Worm (Caenorhabditis elegans) whole organism, young adult: ENCODE data around the gene mys-1.

ENCODE experiments used
- B0019.2 ChIP-seq: fragments of 200-800 bp; sonication (Bioruptor generic); conservative IDR thresholded peaks from 2 replicates; pipeline ENCODE4 v1.3.6; 2022; ENCODE audit warnings: missing genetic modification reagents, missing genetic modification characterization, missing compliant biosample characterization
- B0035.1 ChIP-seq: sonication (generic microtip); optimal IDR thresholded peaks from 2 replicates; lab custom pipeline; 2016; ENCODE audit warnings: missing genetic modification characterization, mild to moderate bottlenecking, missing compliant biosample characterization, missing genotype, missing genetic modification reagents
- B0336.3 ChIP-seq: fragments of 200-800 bp; sonication (Bioruptor generic); IDR thresholded peaks from 2 replicates; pipeline ENCODE4 v1.3.6; 2022; ENCODE audit warnings: missing genetic modification characterization, missing compliant biosample characterization
- C06A6.2 ChIP-seq: fragments of 200-800 bp; sonication (Bioruptor generic); conservative IDR thresholded peaks from 2 replicates; pipeline ENCODE4 v1.3.6; 2022; ENCODE audit warnings: missing genetic modification characterization, missing compliant biosample characterization
- D2030.7 ChIP-seq: fragments of 200-800 bp; sonication (Bioruptor generic); IDR thresholded peaks from 2 replicates; pipeline ENCODE4 v1.3.6; 2022; ENCODE audit warnings: missing genetic modification reagents, missing genetic modification characterization, missing compliant biosample characterization
- F22D6.2 ChIP-seq: sonication (generic microtip); optimal IDR thresholded peaks from 2 replicates; lab custom pipeline; 2016; ENCODE audit warnings: mild to moderate bottlenecking, missing genetic modification characterization, missing compliant biosample characterization
- F33H1.4 ChIP-seq: fragments of 200-800 bp; sonication (Bioruptor generic); IDR thresholded peaks from 2 replicates; pipeline ENCODE4 v1.3.6; 2022; ENCODE audit warnings: missing genetic modification reagents, missing genetic modification characterization, missing compliant biosample characterization
- F52B5.7 ChIP-seq: sonication (generic microtip); optimal IDR thresholded peaks from 2 replicates; lab custom pipeline; 2016; ENCODE audit warnings: mild to moderate bottlenecking, missing genetic modification characterization, missing compliant biosample characterization
- K12H6.12 ChIP-seq: fragments of 200-800 bp; sonication (Bioruptor generic); optimal IDR thresholded peaks from 2 replicates; lab custom pipeline; 2018; ENCODE audit warnings: mild to moderate bottlenecking, missing genetic modification characterization, missing compliant biosample characterization
- Y53G8AR.9 ChIP-seq: fragments of 200-800 bp; sonication (Bioruptor generic); conservative IDR thresholded peaks from 2 replicates; pipeline ENCODE4 v1.3.6; 2022; ENCODE audit warnings: missing genetic modification reagents, missing genetic modification characterization, missing compliant biosample characterization
- ZK185.1 ChIP-seq: sonication (generic microtip); optimal IDR thresholded peaks from 2 replicates; lab custom pipeline; 2016; ENCODE audit warnings: mild to moderate bottlenecking, missing genetic modification characterization, missing compliant biosample characterization; ENCODE audit not compliant: poor library complexity, severe bottlenecking
- ama-1 ChIP-seq, 3 experiments: fragments of 150-350 bp in 1 of 3; sonication (generic microtip) in 2 of 3; optimal IDR thresholded peaks; 2 replicates each; lab custom pipeline; 2014 to 2018; ENCODE audit warnings: missing biosample characterization in 2 of 3, missing genetic modification characterization in 2 of 3, missing genetic modification reagents in 2 of 3
- atf-7 ChIP-seq: sonication (generic microtip); optimal IDR thresholded peaks from 2 replicates; lab custom pipeline; 2017; ENCODE audit warnings: mild to moderate bottlenecking, missing genetic modification characterization, missing compliant biosample characterization
- athp-1 ChIP-seq: sonication (generic microtip); optimal IDR thresholded peaks from 2 replicates; lab custom pipeline; 2017; ENCODE audit warnings: mild to moderate bottlenecking, missing genetic modification characterization, missing compliant biosample characterization
- attf-5 ChIP-seq: fragments of 200-800 bp; sonication (Bioruptor generic); optimal IDR thresholded peaks from 2 replicates; lab custom pipeline; 2018; ENCODE audit warnings: mild to moderate bottlenecking, missing genetic modification characterization, missing compliant biosample characterization
- attf-6 ChIP-seq: fragments of 200-800 bp; sonication (Bioruptor generic); IDR thresholded peaks from 2 replicates; pipeline ENCODE4 v1.3.6; 2022; ENCODE audit warnings: missing genetic modification reagents, missing genetic modification characterization, missing compliant biosample characterization
- bed-1 ChIP-seq: fragments of 200-800 bp; sonication (Bioruptor generic); IDR thresholded peaks from 2 replicates; pipeline ENCODE4 v1.3.6; 2022; ENCODE audit warnings: missing genetic modification reagents, missing genetic modification characterization, missing compliant biosample characterization
- cebp-1 ChIP-seq, 2 experiments: fragments of 200-800 bp in 1 of 2; sonication (Bioruptor generic) in 1 of 2; sonication (generic microtip) in 1 of 2; IDR thresholded peaks in 1 of 2; optimal IDR thresholded peaks in 1 of 2; 2 replicates each; pipeline versions ENCODE4 v1.3.6 to Lab custom; 2017 to 2022; ENCODE audit warnings: missing compliant biosample characterization in 2 of 2, missing genetic modification characterization in 2 of 2, mild to moderate bottlenecking in 1 of 2, missing genetic modification reagents in 1 of 2, moderate library complexity in 1 of 2
- ceh-100 ChIP-seq: fragments of 200-800 bp; sonication (Bioruptor generic); IDR thresholded peaks from 2 replicates; pipeline ENCODE4 v1.3.6; 2022; ENCODE audit warnings: missing genetic modification reagents, missing genetic modification characterization, missing compliant biosample characterization
- dox-1 ChIP-seq: fragments of 200-800 bp; sonication (Bioruptor generic); IDR thresholded peaks from 2 replicates; pipeline ENCODE4 v1.3.6; 2022; ENCODE audit warnings: missing genetic modification reagents, missing genetic modification characterization, missing compliant biosample characterization
- egl-18 ChIP-seq: fragments of 200-800 bp; sonication (Bioruptor generic); IDR thresholded peaks from 2 replicates; pipeline ENCODE4 v1.3.6; 2022; ENCODE audit warnings: missing genetic modification reagents, missing genetic modification characterization, missing compliant biosample characterization
- egl-44 ChIP-seq: fragments of 200-800 bp; sonication (Bioruptor generic); IDR thresholded peaks from 2 replicates; pipeline ENCODE4 v1.3.6; 2022; ENCODE audit warnings: missing genetic modification reagents, missing genetic modification characterization, missing compliant biosample characterization
- egrh-3 ChIP-seq: fragments of 200-800 bp; sonication (Bioruptor generic); IDR thresholded peaks from 2 replicates; pipeline ENCODE4 v1.3.6; 2022; ENCODE audit warnings: missing genetic modification reagents, missing genetic modification characterization, missing compliant biosample characterization
- hmg-1.2 ChIP-seq: fragments of 200-800 bp; sonication (Bioruptor generic); IDR thresholded peaks from 2 replicates; pipeline ENCODE4 v1.3.6; 2022; ENCODE audit warnings: missing genetic modification reagents, missing genetic modification characterization, missing compliant biosample characterization
- hrde-1 ChIP-seq: sonication (generic microtip); optimal IDR thresholded peaks from 2 replicates; lab custom pipeline; 2016; ENCODE audit warnings: missing genetic modification characterization, mild to moderate bottlenecking, missing compliant biosample characterization, moderate library complexity, missing genotype, missing genetic modification reagents, borderline replicate concordance
- let-526 ChIP-seq: fragments of 200-800 bp; sonication (Bioruptor generic); IDR thresholded peaks from 2 replicates; pipeline ENCODE4 v1.3.6; 2022; ENCODE audit warnings: missing genetic modification reagents, missing genetic modification characterization, missing compliant biosample characterization
- let-607 ChIP-seq, 2 experiments: fragments of 200-800 bp in 1 of 2; sonication (Bioruptor generic) in 1 of 2; sonication (generic microtip) in 1 of 2; optimal IDR thresholded peaks; 2 replicates each; lab custom pipeline; 2016 to 2018; ENCODE audit warnings: mild to moderate bottlenecking in 2 of 2, missing compliant biosample characterization in 2 of 2, missing genetic modification characterization in 2 of 2, moderate library complexity in 2 of 2, missing genotype in 1 of 2
- lin-26 ChIP-seq: fragments of 200-800 bp; sonication (Bioruptor generic); IDR thresholded peaks from 2 replicates; pipeline ENCODE4 v1.3.6; 2022; ENCODE audit warnings: missing genetic modification reagents, missing genetic modification characterization, missing compliant biosample characterization
- lin-40 ChIP-seq: sonication (generic microtip); optimal IDR thresholded peaks from 2 replicates; lab custom pipeline; 2016; ENCODE audit warnings: missing genetic modification characterization, mild to moderate bottlenecking, missing compliant biosample characterization, missing genotype, missing genetic modification reagents
- madf-10 ChIP-seq: sonication (generic microtip); optimal IDR thresholded peaks from 2 replicates; lab custom pipeline; 2016; ENCODE audit warnings: mild to moderate bottlenecking, missing genetic modification characterization, missing compliant biosample characterization
- mcd-1 ChIP-seq: fragments of 200-800 bp; sonication (Bioruptor generic); IDR thresholded peaks from 2 replicates; pipeline ENCODE4 v1.3.6; 2022; ENCODE audit warnings: missing genetic modification reagents, missing genetic modification characterization, missing compliant biosample characterization
- nfyb-1 ChIP-seq: fragments of 200-800 bp; sonication (Bioruptor generic); IDR thresholded peaks from 2 replicates; pipeline ENCODE4 v1.3.6; 2022; ENCODE audit warnings: missing genetic modification reagents, missing genetic modification characterization, missing compliant biosample characterization
- nhr-80 ChIP-seq: sonication (generic microtip); optimal IDR thresholded peaks from 2 replicates; lab custom pipeline; 2016; ENCODE audit warnings: missing genetic modification characterization, missing compliant biosample characterization
- nhr-90 ChIP-seq: sonication (generic microtip); optimal IDR thresholded peaks from 2 replicates; lab custom pipeline; 2016; ENCODE audit warnings: missing genotype, mild to moderate bottlenecking, missing genetic modification characterization, missing compliant biosample characterization
- rec-8 ChIP-seq, 2 experiments: sonication (generic microtip); optimal IDR thresholded peaks; 2 replicates each; lab custom pipeline; 2016; ENCODE audit warnings: mild to moderate bottlenecking in 2 of 2, missing genetic modification characterization in 2 of 2, missing genetic modification reagents in 2 of 2, missing genotype in 2 of 2, missing biosample characterization in 1 of 2, missing compliant biosample characterization in 1 of 2, moderate library complexity in 1 of 2
- repo-1 ChIP-seq: sonication (generic microtip); optimal IDR thresholded peaks from 2 replicates; lab custom pipeline; 2017; ENCODE audit warnings: mild to moderate bottlenecking, missing genetic modification characterization, missing compliant biosample characterization
- sea-2 ChIP-seq: fragments of 200-800 bp; sonication (Bioruptor generic); IDR thresholded peaks from 2 replicates; pipeline ENCODE4 v1.3.6; 2022; ENCODE audit warnings: missing genetic modification characterization, missing compliant biosample characterization
- snpc-4 ChIP-seq, 5 experiments: fragments of 150-350 bp in 1 of 5; sonication (generic microtip) in 4 of 5; optimal IDR thresholded peaks; 2 replicates each; lab custom pipeline; 2014 to 2018; ENCODE audit warnings: missing genetic modification characterization in 5 of 5, missing biosample characterization in 3 of 5, antibody characterized with exemption in 2 of 5, mild to moderate bottlenecking in 2 of 5, missing compliant biosample characterization in 2 of 5, missing genotype in 2 of 5, moderate library complexity in 2 of 5, missing genetic modification reagents in 1 of 5
- somi-1 ChIP-seq: fragments of 200-800 bp; sonication (Bioruptor generic); optimal IDR thresholded peaks from 2 replicates; lab custom pipeline; 2018; ENCODE audit warnings: mild to moderate bottlenecking, missing genetic modification characterization, missing compliant biosample characterization
- unc-130 ChIP-seq: sonication (generic microtip); optimal IDR thresholded peaks from 2 replicates; lab custom pipeline; 2016; ENCODE audit warnings: missing genetic modification reagents, missing genetic modification characterization, missing compliant biosample characterization
- unc-62 ChIP-seq: fragments of 150-350 bp; optimal IDR thresholded peaks from 2 replicates; lab custom pipeline; 2014; ENCODE audit warnings: missing biosample characterization, missing genetic modification reagents, missing genetic modification characterization
- ztf-26 ChIP-seq: sonication (generic microtip); optimal IDR thresholded peaks from 2 replicates; lab custom pipeline; 2017; ENCODE audit warnings: missing genetic modification characterization, missing compliant biosample characterization

The mys-1 gene

ce11 chrV:7095254-7095990 lies 11.0 kb upstream of the mys-1 start:
- TF ChIP-seq nhr-80 (tag; lab: Kevin White, UChicago) (peak; percentile 40), D2030.7 (no peak)
- TF ChIP-seq, all 124 proteins: peak for 1

- TF ChIP-seq F22D6.2 (peak; percentile 48), F33H1.4 (GFP tag; lab: Robert Waterston, UW) (no peak), Y53G8AR.9 (GFP tag; lab: Robert Waterston, UW) (peak; percentile 34; the same call in 1 of the 2 replicates), repo-1 (tag; lab: Kevin White, UChicago) (no peak), somi-1 (GFP tag; lab: Kevin White, UChicago) (peak; percentile 37), rec-8 (tag; optimal IDR thresholded peaks at IDR 0.05; lab: Kevin White, UChicago) (no peak), ceh-100 (GFP tag; lab: Robert Waterston, UW) (no peak), lin-40 (tag; lab: Kevin White, UChicago) (peak; percentile 73), mcd-1 (GFP tag; lab: Robert Waterston, UW) (no peak), lin-26 (GFP tag; lab: Robert Waterston, UW) (0 out of 2 replicates have a peak, but pooled peaks have one; percentile 50), unc-130 (no peak), nfyb-1 (GFP tag; lab: Robert Waterston, UW) (peak; percentile 72; the same call in 1 of the 2 replicates), snpc-4 (GFP tag; optimal IDR thresholded peaks at IDR 0.05; lab: Kevin White, UChicago) (no peak), snpc-4 (tag; optimal IDR thresholded peaks at IDR 0.05; lab: Kevin White, UChicago) (peak in 1 of 4 experiments; percentile 35), B0019.2 (GFP tag; lab: Robert Waterston, UW) (no peak), sea-2 (GFP tag; lab: Robert Waterston, UW) (no peak), hmg-1.2 (no peak; the same call in 1 of the 2 replicates), bed-1 (GFP tag; lab: Robert Waterston, UW) (no peak), nhr-80 (tag; lab: Kevin White, UChicago) (peak; percentile 92), C06A6.2 (GFP tag; lab: Robert Waterston, UW) (no peak; the same call in 1 of the 2 replicates), ama-1 (optimal IDR thresholded peaks at IDR 0.05; lab: Kevin White, UChicago) (peak; percentile 16), ama-1 (GFP tag; optimal IDR thresholded peaks at IDR 0.05; lab: Kevin White, UChicago) (no peak), madf-10 (tag; lab: Kevin White, UChicago) (peak; percentile 61), B0035.1 (tag; lab: Kevin White, UChicago) (no peak), atf-7 (tag; lab: Kevin White, UChicago) (peak; percentile 45), attf-5 (GFP tag; lab: Kevin White, UChicago) (peak; percentile 66), F52B5.7 (tag; lab: Kevin White, UChicago) (no peak), egl-44 (peak; percentile 67; the same call in 1 of the 2 replicates), egl-18 (no peak), unc-62 (GFP tag; lab: Kevin White, UChicago) (no peak), athp-1 (tag; lab: Kevin White, UChicago) (no peak), let-526 (GFP tag; lab: Robert Waterston, UW) (no peak), dox-1 (GFP tag; lab: Robert Waterston, UW) (peak; percentile 44), B0336.3 (0 out of 2 replicates have a peak, but pooled peaks have one; percentile 38), cebp-1 (GFP tag; IDR thresholded peaks at IDR 0.05; lab: Robert Waterston, UW) (0 out of 2 replicates have a peak, but pooled peaks have one; percentile 26), cebp-1 (tag; optimal IDR thresholded peaks at IDR 0.05; lab: Kevin White, UChicago) (peak; percentile 71), ztf-26 (tag; lab: Kevin White, UChicago) (peak; percentile 53), ZK185.1 (tag; lab: Kevin White, UChicago) (peak; percentile 38), K12H6.12 (peak; percentile 3), let-607 (tag; optimal IDR thresholded peaks at IDR 0.05; lab: Kevin White, UChicago) (peak; percentile 18 to 32), egrh-3 (GFP tag; lab: Robert Waterston, UW) (no peak), attf-6 (GFP tag; lab: Robert Waterston, UW) (no peak), nhr-90 (tag; lab: Kevin White, UChicago) (peak; percentile 17), hrde-1 (tag; lab: Kevin White, UChicago) (no peak)
Measured at ce11 chrV:7093720-7094401, 9.4 kb upstream of the mys-1 start, which contains the start of gene nhr-135. Gene nhr-135, minus strand, starts transcription at chrV:7093770.
